Fruit fly (Drosophila melanogaster) whole organism, prepupa: ENCODE results near the gene hh.

ENCODE experiments used
- CG10669 ChIP-seq: fragments of 200-800 bp; sonication (Bioruptor generic); optimal IDR thresholded peaks from 3 replicates; lab custom pipeline; 2018; ENCODE audit warnings: missing biosample characterization, mild to moderate bottlenecking, missing genetic modification characterization, moderate library complexity
- CG1621 ChIP-seq: fragments of 200-800 bp; sonication (Bioruptor generic); optimal IDR thresholded peaks from 3 replicates; lab custom pipeline; 2018; ENCODE audit warnings: missing biosample characterization, mild to moderate bottlenecking, missing genetic modification characterization
- CG16779 ChIP-seq: fragments of 200-800 bp; sonication (Bioruptor generic); optimal IDR thresholded peaks from 3 replicates; lab custom pipeline; 2017; ENCODE audit warnings: missing biosample characterization, mild to moderate bottlenecking, missing genetic modification characterization
- CG31627 ChIP-seq: fragments of 200-800 bp; sonication (Bioruptor generic); optimal IDR thresholded peaks from 3 replicates; lab custom pipeline; 2016; ENCODE audit warnings: missing biosample characterization, missing genetic modification characterization
- CG34406 ChIP-seq: fragments of 200-800 bp; sonication (Bioruptor generic); optimal IDR thresholded peaks from 3 replicates; lab custom pipeline; 2016; ENCODE audit warnings: missing biosample characterization, missing genetic modification characterization
- CG4318 ChIP-seq: fragments of 200-800 bp; sonication (Bioruptor generic); optimal IDR thresholded peaks from 3 replicates; lab custom pipeline; 2017; ENCODE audit warnings: missing biosample characterization, mild to moderate bottlenecking, missing genetic modification characterization
- CG6163 ChIP-seq: fragments of 200-800 bp; sonication (Bioruptor generic); IDR thresholded peaks from 3 replicates; pipeline ENCODE4 v1.3.6; 2022; ENCODE audit warnings: missing biosample characterization, missing genetic modification characterization
- CG6276 ChIP-seq: fragments of 200-800 bp; sonication (Bioruptor generic); optimal IDR thresholded peaks from 2 replicates; lab custom pipeline; 2017; ENCODE audit warnings: missing biosample characterization, mild to moderate bottlenecking, missing genetic modification characterization
- CG6808 ChIP-seq: fragments of 200-800 bp; sonication (Bioruptor generic); optimal IDR thresholded peaks from 3 replicates; lab custom pipeline; 2017; ENCODE audit warnings: missing biosample characterization, missing genetic modification characterization, mild to moderate bottlenecking, moderate library complexity, missing genetic modification reagents
- CG6854 ChIP-seq: fragments of 200-800 bp; sonication (Bioruptor generic); optimal IDR thresholded peaks from 2 replicates; lab custom pipeline; 2017; ENCODE audit warnings: missing biosample characterization, mild to moderate bottlenecking, missing genetic modification characterization
- CG7368 ChIP-seq: fragments of 200-800 bp; sonication (Bioruptor generic); optimal IDR thresholded peaks from 3 replicates; lab custom pipeline; 2016; ENCODE audit warnings: missing biosample characterization, missing genetic modification characterization
- CG8119 ChIP-seq: fragments of 200-800 bp; sonication (Bioruptor generic); IDR thresholded peaks from 3 replicates; pipeline ENCODE4 v1.3.6; 2022; ENCODE audit warnings: missing biosample characterization, missing genetic modification characterization
- CG8632 ChIP-seq: fragments of 200-800 bp; sonication (Bioruptor generic); optimal IDR thresholded peaks from 3 replicates; lab custom pipeline; 2016; ENCODE audit warnings: missing biosample characterization, missing genetic modification characterization
- CG9139 ChIP-seq: fragments of 200-800 bp; sonication (Bioruptor generic); optimal IDR thresholded peaks from 3 replicates; lab custom pipeline; 2017; ENCODE audit warnings: missing biosample characterization, mild to moderate bottlenecking, missing genetic modification characterization
- Eip75B ChIP-seq: fragments of 200-800 bp; sonication (Bioruptor generic); optimal IDR thresholded peaks from 3 replicates; lab custom pipeline; 2016; ENCODE audit warnings: missing biosample characterization, missing genetic modification characterization
- Eip78C ChIP-seq: fragments of 200-800 bp; sonication (Bioruptor generic); peaks from one replicate; lab custom pipeline; 2016; ENCODE audit warnings: missing biosample characterization, missing genetic modification characterization
- Eip93F ChIP-seq: fragments of 200-800 bp; sonication (Bioruptor generic); optimal IDR thresholded peaks from 2 replicates; lab custom pipeline; 2016; ENCODE audit warnings: missing biosample characterization, mild to moderate bottlenecking, missing genetic modification characterization
- Ets96B ChIP-seq: fragments of 200-800 bp; optimal IDR thresholded peaks from 2 replicates; lab custom pipeline; 2019; ENCODE audit warnings: missing biosample characterization, mild to moderate bottlenecking, missing genetic modification characterization, moderate library complexity
- Gug ChIP-seq: fragments of 200-800 bp; sonication (Bioruptor generic); IDR thresholded peaks from 2 replicates; pipeline ENCODE4 v1.3.6; 2022; ENCODE audit warnings: missing biosample characterization, missing genetic modification characterization
- Hr38 ChIP-seq: sonication (Bioruptor generic); optimal IDR thresholded peaks from 2 replicates; lab custom pipeline; 2016; ENCODE audit warnings: missing biosample characterization, missing genetic modification characterization
- Hr39 ChIP-seq: fragments of 200-800 bp; sonication (Bioruptor generic); optimal IDR thresholded peaks from 2 replicates; lab custom pipeline; 2016; ENCODE audit warnings: missing biosample characterization, missing genetic modification characterization
- Lpt ChIP-seq: fragments of 200-800 bp; sonication (Bioruptor generic); optimal IDR thresholded peaks from 3 replicates; lab custom pipeline; 2016; ENCODE audit warnings: missing biosample characterization, missing genetic modification characterization
- Met ChIP-seq: fragments of 200-800 bp; sonication (Bioruptor generic); optimal IDR thresholded peaks from 3 replicates; lab custom pipeline; 2016; ENCODE audit warnings: missing biosample characterization, missing genetic modification characterization
- OdsH ChIP-seq: fragments of 200-800 bp; sonication (Bioruptor generic); optimal IDR thresholded peaks from 3 replicates; lab custom pipeline; 2016; ENCODE audit warnings: missing biosample characterization, missing genetic modification characterization
- Sox102F ChIP-seq: fragments of 200-800 bp; sonication (Bioruptor generic); optimal IDR thresholded peaks from 2 replicates; lab custom pipeline; 2016; ENCODE audit warnings: missing biosample characterization, mild to moderate bottlenecking, missing genetic modification characterization
- achi ChIP-seq: fragments of 200-800 bp; sonication (Bioruptor generic); optimal IDR thresholded peaks from 3 replicates; lab custom pipeline; 2016; ENCODE audit warnings: missing biosample characterization, missing genetic modification characterization
- acj6 ChIP-seq: fragments of 200-800 bp; sonication (Bioruptor generic); optimal IDR thresholded peaks from 3 replicates; lab custom pipeline; 2016; ENCODE audit warnings: missing biosample characterization, missing genetic modification characterization
- dsx ChIP-seq: fragments of 200-800 bp; optimal IDR thresholded peaks from 3 replicates; lab custom pipeline; 2019; ENCODE audit warnings: missing biosample characterization, mild to moderate bottlenecking, missing genetic modification characterization, moderate library complexity; ENCODE audit not compliant: poor library complexity, severe bottlenecking
- eg ChIP-seq: fragments of 200-800 bp; sonication (Bioruptor generic); IDR thresholded peaks from 3 replicates; pipeline ENCODE4 v1.3.6; 2022; ENCODE audit warnings: missing biosample characterization, missing genetic modification characterization
- esn ChIP-seq: fragments of 200-800 bp; sonication (Bioruptor generic); optimal IDR thresholded peaks from 2 replicates; lab custom pipeline; 2016; ENCODE audit warnings: missing biosample characterization, mild to moderate bottlenecking, missing genetic modification characterization, moderate library complexity
- fd59A ChIP-seq: fragments of 200-800 bp; sonication (Bioruptor generic); optimal IDR thresholded peaks from 2 replicates; lab custom pipeline; 2017; ENCODE audit warnings: missing biosample characterization, mild to moderate bottlenecking, missing genetic modification characterization, missing genetic modification reagents
- fkh ChIP-seq: fragments of 200-800 bp; sonication (Bioruptor generic); optimal IDR thresholded peaks from 3 replicates; lab custom pipeline; 2017; ENCODE audit warnings: missing biosample characterization, mild to moderate bottlenecking, missing genetic modification characterization, moderate library complexity
- spab ChIP-seq: fragments of 200-800 bp; sonication (Bioruptor generic); optimal IDR thresholded peaks from 2 replicates; lab custom pipeline; 2017; ENCODE audit warnings: missing biosample characterization, mild to moderate bottlenecking, missing genetic modification characterization, missing genetic modification reagents
- ss ChIP-seq, 2 experiments: fragments of 200-800 bp; sonication (Bioruptor generic); optimal IDR thresholded peaks; 2 replicates in 1 of 2; 3 replicates in 1 of 2; lab custom pipeline; 2017 to 2018; ENCODE audit warnings: mild to moderate bottlenecking in 2 of 2, missing biosample characterization in 2 of 2, missing genetic modification characterization in 2 of 2, moderate library complexity in 1 of 2
- svp ChIP-seq: fragments of 200-800 bp; sonication (Bioruptor generic); peaks from one replicate; lab custom pipeline; 2016; ENCODE audit warnings: missing biosample characterization, missing genetic modification characterization
- topi ChIP-seq: fragments of 200-800 bp; sonication (Bioruptor generic); optimal IDR thresholded peaks from 3 replicates; lab custom pipeline; 2016; ENCODE audit warnings: missing biosample characterization, missing genetic modification characterization
- vri ChIP-seq: fragments of 200-800 bp; sonication (Bioruptor generic); optimal IDR thresholded peaks from 3 replicates; lab custom pipeline; 2016; ENCODE audit warnings: missing biosample characterization, mild to moderate bottlenecking, missing genetic modification characterization

The hh gene

dm6 chr3R:23127796-23128195 lies 13.9 kb downstream of the hh start, which contains the start of gene CG31457:
CG31457 (minus strand) TSS chr3R:23127981.
- TF ChIP-seq acj6 (GFP tag; lab: Kevin White, UChicago) (no peak), Eip78C (GFP tag; lab: Kevin White, UChicago) (peak; percentile 4), OdsH (GFP tag; lab: Kevin White, UChicago) (no peak), CG7368 (no peak), Sox102F (no peak), Hr38 (GFP tag; lab: Kevin White, UChicago) (no peak), fkh (GFP tag; lab: Kevin White, UChicago) (peak; percentile 24), Ets96B (tag; lab: Kevin White, UChicago) (no peak), topi (GFP tag; lab: Kevin White, UChicago) (no peak), vri (no peak), Met (GFP tag; lab: Kevin White, UChicago) (no peak), Gug (no peak), CG8119 (GFP tag; lab: Robert Waterston, UW) (no peak), CG9139 (GFP tag; lab: Kevin White, UChicago) (no peak), spab (GFP tag; lab: Kevin White, UChicago) (no peak), CG6808 (GFP tag; lab: Kevin White, UChicago) (no peak), Eip75B (no peak), Eip93F (GFP tag; lab: Kevin White, UChicago) (no peak), esn (GFP tag; lab: Kevin White, UChicago) (peak; percentile 15), CG10669 (no peak), Hr39 (GFP tag; lab: Kevin White, UChicago) (peak; percentile 0)

dm6 chr3R:23126241-23127022 lies 15.3 kb downstream of the hh start, which contains the start of gene CG31365:
CG31365 (minus strand) TSS chr3R:23126422.
- TF ChIP-seq Lpt (GFP tag; lab: Kevin White, UChicago) (no peak), Eip78C (GFP tag; lab: Kevin White, UChicago) (peak; percentile 46), fkh (GFP tag; lab: Kevin White, UChicago) (peak; percentile 99), CG4318 (no peak), svp (GFP tag; lab: Kevin White, UChicago) (peak; percentile 93), achi (GFP tag; lab: Kevin White, UChicago) (no peak), CG1621 (tag; lab: Kevin White, UChicago) (peak; percentile 10), CG16779 (tag; lab: Kevin White, UChicago) (no peak), OdsH (GFP tag; lab: Kevin White, UChicago) (no peak), Sox102F (no peak), CG31627 (GFP tag; lab: Kevin White, UChicago) (peak; percentile 20), Hr39 (GFP tag; lab: Kevin White, UChicago) (peak; percentile 15), esn (GFP tag; lab: Kevin White, UChicago) (peak; percentile 49), CG6163 (peak; percentile 30; the same call in 1 of the 3 replicates), CG6808 (GFP tag; lab: Kevin White, UChicago) (no peak), vri (no peak), CG8632 (GFP tag; lab: Kevin White, UChicago) (no peak)

DNA sequence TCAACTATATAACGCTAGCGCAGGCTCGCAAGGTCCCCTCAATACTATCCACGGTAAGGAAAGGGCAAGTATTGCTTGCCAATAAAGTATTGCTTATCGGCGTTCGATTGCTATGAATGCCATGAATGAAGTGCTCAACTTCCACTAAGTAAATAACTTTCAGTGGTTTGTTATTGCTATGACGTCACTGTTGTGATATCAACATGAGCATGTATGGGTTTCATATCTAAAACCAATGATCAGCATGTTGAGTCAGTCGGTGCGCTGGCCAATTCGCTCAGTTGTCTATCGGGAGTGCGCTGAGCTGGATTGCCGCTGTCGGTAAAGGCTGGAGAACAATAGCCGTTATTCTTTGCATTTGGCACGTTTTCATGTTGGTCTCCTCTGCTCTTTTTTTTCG lies 20.8 kb downstream of the hh start:
- peak; percentile 76 for TF ChIP-seq fkh (GFP tag; lab: Kevin White, UChicago)
- TF ChIP-seq CG6276 (GFP tag; lab: Kevin White, UChicago): no peak

DNA sequence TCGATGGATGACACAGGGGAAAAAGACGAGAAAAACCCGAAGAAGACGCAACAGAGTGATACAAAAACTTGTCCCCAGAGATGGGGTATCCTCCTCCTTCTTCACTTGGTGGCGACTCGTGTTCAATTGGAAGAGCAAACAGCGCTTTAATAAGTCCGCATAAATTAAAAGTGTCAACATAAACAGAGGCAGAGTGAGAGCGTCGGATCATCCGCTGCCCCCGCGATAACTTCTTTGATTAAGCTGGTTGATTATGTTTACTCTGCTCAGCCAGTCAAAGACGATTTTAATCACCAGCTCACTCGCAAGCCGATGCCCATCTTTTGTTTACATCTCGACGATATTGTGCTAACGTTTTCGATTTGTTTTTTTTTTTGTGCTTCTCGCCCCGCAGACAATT lies 21.8 kb downstream of the hh start:
- TF ChIP-seq Eip78C (GFP tag; lab: Kevin White, UChicago) (peak; percentile 75), eg (GFP tag; lab: Robert Waterston, UW) (no peak), CG16779 (tag; lab: Kevin White, UChicago) (no peak), Met (GFP tag; lab: Kevin White, UChicago) (no peak), CG31627 (GFP tag; lab: Kevin White, UChicago) (no peak), Ets96B (tag; lab: Kevin White, UChicago) (no peak), CG34406 (GFP tag; lab: Kevin White, UChicago) (peak; percentile 9), CG6854 (GFP tag; lab: Kevin White, UChicago) (peak; percentile 32), CG4318 (no peak), svp (GFP tag; lab: Kevin White, UChicago) (peak; percentile 96), fkh (GFP tag; lab: Kevin White, UChicago) (peak; percentile 72), dsx (GFP tag; lab: Kevin White, UChicago) (peak; percentile 48), ss (GFP tag; optimal IDR thresholded peaks at IDR 0.05; lab: Kevin White, UChicago) (peak in 1 of 2 experiments; percentile 36), Eip75B (no peak), spab (GFP tag; lab: Kevin White, UChicago) (no peak), fd59A (GFP tag; lab: Kevin White, UChicago) (peak; percentile 6), CG6808 (GFP tag; lab: Kevin White, UChicago) (no peak)
